Fruit fly (Drosophila melanogaster) whole organism, embryonic: Measurements from ENCODE around the gene Bcat.

Source experiments
- Atf6 ChIP-seq: fragments of 200-800 bp; sonication (Bioruptor generic); IDR thresholded peaks from 2 replicates; pipeline ENCODE4 v1.3.6; 2022; ENCODE audit warnings: missing biosample characterization, missing genetic modification characterization
- Awh ChIP-seq: fragments of 200-800 bp; sonication (Bioruptor generic); IDR thresholded peaks from 2 replicates; pipeline ENCODE4, ENCODE4 v1.3.6; 2022; ENCODE audit warnings: missing biosample characterization, missing genetic modification characterization
- BEAF-32 ChIP-seq: fragments of 200-800 bp; sonication (Bioruptor generic); optimal IDR thresholded peaks from 3 replicates; lab custom pipeline; 2017; ENCODE audit warnings: missing biosample characterization, missing genetic modification characterization, mild to moderate bottlenecking, moderate library complexity, missing genetic modification reagents
- CG10654 ChIP-seq: fragments of 200-800 bp; sonication (Bioruptor generic); optimal IDR thresholded peaks from 2 replicates; lab custom pipeline; 2016; ENCODE audit warnings: missing biosample characterization, missing genetic modification characterization
- CG12219 ChIP-seq: fragments of 200-800 bp; sonication (Bioruptor generic); optimal IDR thresholded peaks from 3 replicates; lab custom pipeline; 2018; ENCODE audit warnings: missing biosample characterization, mild to moderate bottlenecking, missing genetic modification characterization
- CG12659 ChIP-seq: fragments of 200-800 bp; sonication (Bioruptor generic); optimal IDR thresholded peaks from 3 replicates; lab custom pipeline; 2017; ENCODE audit warnings: mild to moderate bottlenecking, missing biosample characterization, missing genetic modification reagents, missing genetic modification characterization
- CG12942 ChIP-seq: fragments of 200-800 bp; sonication (Bioruptor generic); optimal IDR thresholded peaks from 3 replicates; lab custom pipeline; 2016; ENCODE audit warnings: missing biosample characterization, missing genetic modification characterization
- CG13424 ChIP-seq: fragments of 200-800 bp; sonication (Bioruptor generic); optimal IDR thresholded peaks from 2 replicates; lab custom pipeline; 2019; ENCODE audit warnings: missing biosample characterization, mild to moderate bottlenecking, missing genetic modification characterization, moderate library complexity
- CG13775 ChIP-seq: fragments of 200-800 bp; sonication (Bioruptor generic); optimal IDR thresholded peaks from 3 replicates; lab custom pipeline; 2017; ENCODE audit warnings: missing biosample characterization, mild to moderate bottlenecking, missing genetic modification characterization
- CG14014 ChIP-seq: fragments of 200-800 bp; sonication (Bioruptor generic); IDR thresholded peaks from 2 replicates; pipeline ENCODE4 v1.3.6; 2022; ENCODE audit warnings: missing biosample characterization, missing genetic modification characterization
- CG15073 ChIP-seq: fragments of 200-800 bp; sonication (Bioruptor generic); optimal IDR thresholded peaks from 2 replicates; lab custom pipeline; 2016; ENCODE audit warnings: missing biosample characterization, missing genetic modification characterization
- CG15479 ChIP-seq: fragments of 200-800 bp; sonication (Bioruptor generic); optimal IDR thresholded peaks from 3 replicates; lab custom pipeline; 2019; ENCODE audit warnings: missing biosample characterization, mild to moderate bottlenecking, missing genetic modification characterization, moderate library complexity
- CG18262 ChIP-seq: fragments of 200-800 bp; optimal IDR thresholded peaks from 3 replicates; lab custom pipeline; 2019; ENCODE audit warnings: missing biosample characterization, mild to moderate bottlenecking, missing genetic modification characterization, moderate library complexity
- CG18476 ChIP-seq: fragments of 200-800 bp; sonication (Bioruptor generic); optimal IDR thresholded peaks from 2 replicates; lab custom pipeline; 2016; ENCODE audit warnings: missing biosample characterization, mild to moderate bottlenecking, missing genetic modification characterization
- CG3065 ChIP-seq: fragments of 200-800 bp; sonication (Bioruptor generic); optimal IDR thresholded peaks from 2 replicates; lab custom pipeline; 2016; ENCODE audit warnings: missing biosample characterization, missing genetic modification characterization
- CG3281 ChIP-seq: fragments of 200-800 bp; sonication (Bioruptor generic); optimal IDR thresholded peaks from 3 replicates; lab custom pipeline; 2017; ENCODE audit warnings: missing biosample characterization, mild to moderate bottlenecking, missing genetic modification characterization
- CG3995 ChIP-seq: fragments of 200-800 bp; sonication (Bioruptor generic); optimal IDR thresholded peaks from 3 replicates; lab custom pipeline; 2016; ENCODE audit warnings: missing biosample characterization, missing genetic modification characterization
- CG4282 ChIP-seq: fragments of 200-800 bp; sonication (Bioruptor generic); optimal IDR thresholded peaks from 2 replicates; lab custom pipeline; 2016; ENCODE audit warnings: missing biosample characterization, missing genetic modification characterization
- CG4360 ChIP-seq: fragments of 200-800 bp; sonication (Bioruptor generic); IDR thresholded peaks from 2 replicates; pipeline ENCODE4 v1.3.6; 2022; ENCODE audit warnings: missing biosample characterization, missing genetic modification characterization
- CG43689 ChIP-seq: fragments of 200-800 bp; sonication (Bioruptor generic); IDR thresholded peaks from 2 replicates; pipeline ENCODE4 v1.3.6; 2022; ENCODE audit warnings: missing biosample characterization, missing genetic modification characterization
- CG6813 ChIP-seq: fragments of 200-800 bp; sonication (Bioruptor generic); optimal IDR thresholded peaks from 2 replicates; lab custom pipeline; 2017; ENCODE audit warnings: missing biosample characterization, missing genetic modification characterization, mild to moderate bottlenecking, moderate library complexity, missing genetic modification reagents
- CG7786 ChIP-seq: fragments of 200-800 bp; sonication (Bioruptor generic); optimal IDR thresholded peaks from 2 replicates; lab custom pipeline; 2016; ENCODE audit warnings: missing biosample characterization, missing genetic modification characterization
- CG8089 ChIP-seq: fragments of 200-800 bp; sonication (Bioruptor generic); optimal IDR thresholded peaks from 3 replicates; lab custom pipeline; 2016; ENCODE audit warnings: missing biosample characterization, missing genetic modification characterization
- CG8944 ChIP-seq: fragments of 200-800 bp; sonication (Bioruptor generic); optimal IDR thresholded peaks from 3 replicates; lab custom pipeline; 2016; ENCODE audit warnings: missing biosample characterization, missing genetic modification characterization
- CG9817 ChIP-seq: fragments of 200-800 bp; sonication (Bioruptor generic); optimal IDR thresholded peaks from 2 replicates; lab custom pipeline; 2018; ENCODE audit warnings: missing biosample characterization, mild to moderate bottlenecking, missing genetic modification characterization, moderate library complexity
- Dad ChIP-seq: fragments of 200-800 bp; sonication (Bioruptor generic); optimal IDR thresholded peaks from 3 replicates; lab custom pipeline; 2016; ENCODE audit warnings: missing biosample characterization, missing genetic modification characterization
- Dfd ChIP-seq, 2 experiments: fragments of >200 bp; optimal IDR thresholded peaks; 2 replicates each; lab custom pipeline; 2017; ENCODE audit warnings: missing biosample characterization in 2 of 2, missing genetic modification characterization in 2 of 2
- Dip3 ChIP-seq: fragments of 200-800 bp; sonication (Bioruptor generic); optimal IDR thresholded peaks from 3 replicates; lab custom pipeline; 2016; ENCODE audit warnings: missing biosample characterization, missing genetic modification characterization
- H15 ChIP-seq: fragments of 200-800 bp; sonication (Bioruptor generic); IDR thresholded peaks from 3 replicates; pipeline ENCODE4 v1.3.6; 2022; ENCODE audit warnings: missing biosample characterization, missing genetic modification characterization
- H2.0 ChIP-seq: fragments of 200-800 bp; sonication (Bioruptor generic); IDR thresholded peaks from 2 replicates; pipeline ENCODE4 v1.3.6; 2022; ENCODE audit warnings: missing biosample characterization, missing genetic modification characterization
- HLHmδ ChIP-seq: fragments of 200-800 bp; sonication (Bioruptor generic); optimal IDR thresholded peaks from 2 replicates; lab custom pipeline; 2018; ENCODE audit warnings: missing biosample characterization, mild to moderate bottlenecking, missing genetic modification characterization, moderate library complexity
- Hr51 ChIP-seq, 2 experiments: fragments of 200-800 bp; sonication (Bioruptor generic); optimal IDR thresholded peaks; 2 replicates in 1 of 2; 3 replicates in 1 of 2; lab custom pipeline; 2016 to 2018; ENCODE audit warnings: missing biosample characterization in 2 of 2, missing genetic modification characterization in 2 of 2, mild to moderate bottlenecking in 1 of 2, moderate library complexity in 1 of 2
- MBD-R2 ChIP-seq: fragments of 200-800 bp; sonication (Bioruptor generic); IDR thresholded peaks from 2 replicates; pipeline ENCODE4 v1.3.6; 2022; ENCODE audit warnings: missing biosample characterization, missing genetic modification characterization
- Neu2 ChIP-seq: fragments of 200-800 bp; sonication (Bioruptor generic); optimal IDR thresholded peaks from 3 replicates; lab custom pipeline; 2016; ENCODE audit warnings: missing biosample characterization, missing genetic modification characterization, borderline replicate concordance
- Ravus ChIP-seq: fragments of 200-800 bp; sonication (Bioruptor generic); IDR thresholded peaks from 2 replicates; pipeline ENCODE4 v1.3.6; 2022; ENCODE audit warnings: missing biosample characterization, missing genetic modification characterization
- Xbp1 ChIP-seq: fragments of 200-800 bp; sonication (Bioruptor generic); optimal IDR thresholded peaks from 3 replicates; lab custom pipeline; 2016; ENCODE audit warnings: missing biosample characterization, mild to moderate bottlenecking, missing genetic modification characterization
- ab ChIP-seq: fragments of 200-800 bp; sonication (Bioruptor generic); optimal IDR thresholded peaks from 2 replicates; lab custom pipeline; 2016; ENCODE audit warnings: missing biosample characterization, missing genetic modification characterization
- ash1 ChIP-seq: fragments of 200-800 bp; sonication (Bioruptor generic); optimal IDR thresholded peaks from 2 replicates; lab custom pipeline; 2018; ENCODE audit warnings: missing biosample characterization, mild to moderate bottlenecking, missing genetic modification characterization
- bigmax ChIP-seq: fragments of 200-800 bp; sonication (Bioruptor generic); optimal IDR thresholded peaks from 2 replicates; lab custom pipeline; 2018; ENCODE audit warnings: missing biosample characterization, mild to moderate bottlenecking, missing genetic modification characterization
- btn ChIP-seq: fragments of 200-800 bp; sonication (Bioruptor generic); optimal IDR thresholded peaks from 2 replicates; lab custom pipeline; 2016; ENCODE audit warnings: missing biosample characterization, missing genetic modification characterization
- ci ChIP-seq: fragments of 200-800 bp; sonication (Bioruptor generic); IDR thresholded peaks from 3 replicates; pipeline ENCODE4 v1.3.6; 2022; ENCODE audit warnings: missing biosample characterization, missing genetic modification characterization
- danr ChIP-seq: fragments of 200-800 bp; sonication (Bioruptor generic); IDR thresholded peaks from 2 replicates; pipeline ENCODE4 v1.3.6; 2022; ENCODE audit warnings: missing biosample characterization, missing genetic modification characterization
- ham ChIP-seq: fragments of 200-800 bp; sonication (Bioruptor generic); IDR thresholded peaks from 2 replicates; pipeline ENCODE4 v1.3.6; 2022; ENCODE audit warnings: missing biosample characterization, missing genetic modification characterization
- jing ChIP-seq: fragments of 200-800 bp; sonication (Bioruptor generic); optimal IDR thresholded peaks from 2 replicates; lab custom pipeline; 2018; ENCODE audit warnings: missing biosample characterization, mild to moderate bottlenecking, missing genetic modification characterization
- pfk ChIP-seq: fragments of 200-800 bp; sonication (Bioruptor generic); optimal IDR thresholded peaks from 2 replicates; lab custom pipeline; 2018; ENCODE audit warnings: missing biosample characterization, mild to moderate bottlenecking, missing genetic modification characterization, moderate library complexity
- pros ChIP-seq: fragments of 200-800 bp; sonication (Bioruptor generic); optimal IDR thresholded peaks from 3 replicates; lab custom pipeline; 2019; ENCODE audit warnings: missing biosample characterization, mild to moderate bottlenecking, missing genetic modification characterization, moderate library complexity
- ro ChIP-seq: fragments of 200-800 bp; sonication (Bioruptor generic); IDR thresholded peaks from 2 replicates; pipeline ENCODE4 v1.3.6; 2022; ENCODE audit warnings: missing biosample characterization, missing genetic modification characterization
- trem ChIP-seq: fragments of 200-800 bp; optimal IDR thresholded peaks from 3 replicates; lab custom pipeline; 2019; ENCODE audit warnings: missing biosample characterization, mild to moderate bottlenecking, missing genetic modification characterization, moderate library complexity
- tup ChIP-seq: fragments of 200-800 bp; sonication (Bioruptor generic); optimal IDR thresholded peaks from 2 replicates; lab custom pipeline; 2016; ENCODE audit warnings: missing biosample characterization, mild to moderate bottlenecking, missing genetic modification characterization, moderate library complexity

Gene Bcat

dm6 chrX:13391174-13392040 is 5.3 kb upstream of the Bcat start (continued):
- TF ChIP-seq CG15073 (GFP tag; lab: Kevin White, UChicago) (no peak), ham (0 out of 2 replicates have a peak, but pooled peaks have one; percentile 42), Ravus (GFP tag; lab: Robert Waterston, UW) (peak; percentile 19), jing (no peak), bigmax (no peak), ci (GFP tag; lab: Robert Waterston, UW) (0 out of 3 replicates have a peak, but pooled peaks have one; percentile 15), Awh (no peak), CG12659 (GFP tag; lab: Kevin White, UChicago) (peak; percentile 30), trem (tag; lab: Kevin White, UChicago) (no peak), CG13424 (no peak), tup (GFP tag; lab: Kevin White, UChicago) (no peak), MBD-R2 (GFP tag; lab: Robert Waterston, UW) (peak; percentile 13; the same call in 1 of the 2 replicates), CG14014 (GFP tag; lab: Robert Waterston, UW) (peak; percentile 59; the same call in 1 of the 2 replicates), CG3065 (GFP tag; lab: Kevin White, UChicago) (no peak), CG13775 (GFP tag; lab: Kevin White, UChicago) (peak; percentile 54), Dip3 (GFP tag; lab: Kevin White, UChicago) (peak; percentile 85), CG9817 (peak; percentile 43), CG12219 (GFP tag; lab: Kevin White, UChicago) (peak; percentile 1), pfk (GFP tag; lab: Kevin White, UChicago) (no peak), CG4282 (GFP tag; lab: Kevin White, UChicago) (no peak), danr (no peak), CG8944 (GFP tag; lab: Kevin White, UChicago) (peak; percentile 34), H2.0 (no peak), Hr51 (GFP tag; optimal IDR thresholded peaks at IDR 0.05; lab: Kevin White, UChicago) (peak in 1 of 2 experiments; percentile 23), btn (no peak), BEAF-32 (no peak), CG15479 (no peak), CG18262 (tag; lab: Kevin White, UChicago) (no peak), CG43689 (GFP tag; lab: Robert Waterston, UW) (no peak), CG4360 (GFP tag; lab: Robert Waterston, UW) (no peak), Neu2 (GFP tag; lab: Kevin White, UChicago) (no peak), ro (no peak), H15 (GFP tag; lab: Robert Waterston, UW) (0 out of 3 replicates have a peak, but pooled peaks have one; percentile 38), CG8089 (no peak), Xbp1 (GFP tag; lab: Kevin White, UChicago) (peak; percentile 44), CG10654 (GFP tag; lab: Kevin White, UChicago) (no peak), ab (GFP tag; lab: Kevin White, UChicago) (no peak), CG6813 (peak; percentile 51), CG7786 (GFP tag; lab: Kevin White, UChicago) (peak; percentile 79), HLHmδ (GFP tag; lab: Kevin White, UChicago) (no peak), CG3995 (GFP tag; lab: Kevin White, UChicago) (peak; percentile 30), Dad (GFP tag; lab: Kevin White, UChicago) (peak; percentile 26), Atf6 (GFP tag; lab: Robert Waterston, UW) (peak; percentile 52), Dfd (GFP tag; optimal IDR thresholded peaks at IDR 0.05; lab: Kevin White, UChicago) (no peak), CG18476 (GFP tag; lab: Kevin White, UChicago) (no peak), CG3281 (GFP tag; lab: Kevin White, UChicago) (peak; percentile 82), pros (GFP tag; lab: Kevin White, UChicago) (no peak), ash1 (GFP tag; lab: Kevin White, UChicago) (no peak), CG12942 (no peak)
